Fruit fly (Drosophila melanogaster) Kc167 (cell line): ENCODE measurements around the gene TyrRS.

Experiments
- Myc ChIP-seq: fragments of >200 bp; optimal IDR thresholded peaks from 2 replicates; lab custom pipeline; 2017; ENCODE audit warnings: missing external identifiers
- Sin3A ChIP-seq: fragments of >200 bp; optimal IDR thresholded peaks from 2 replicates; lab custom pipeline; 2018; ENCODE audit warnings: missing external identifiers
- h ChIP-seq: fragments of >200 bp; optimal IDR thresholded peaks from 3 replicates; lab custom pipeline; 2018; ENCODE audit warnings: missing external identifiers
- insv ChIP-seq: fragments of >200 bp; optimal IDR thresholded peaks from 3 replicates; lab custom pipeline; 2018; ENCODE audit warnings: missing external identifiers
- psq ChIP-seq: fragments of >200 bp; optimal IDR thresholded peaks from 2 replicates; lab custom pipeline; 2017; ENCODE audit warnings: missing external identifiers
- ttk ChIP-seq: sonication (Bioruptor generic); optimal IDR thresholded peaks from 2 replicates; lab custom pipeline; 2017; ENCODE audit warnings: missing external identifiers

DNA sequence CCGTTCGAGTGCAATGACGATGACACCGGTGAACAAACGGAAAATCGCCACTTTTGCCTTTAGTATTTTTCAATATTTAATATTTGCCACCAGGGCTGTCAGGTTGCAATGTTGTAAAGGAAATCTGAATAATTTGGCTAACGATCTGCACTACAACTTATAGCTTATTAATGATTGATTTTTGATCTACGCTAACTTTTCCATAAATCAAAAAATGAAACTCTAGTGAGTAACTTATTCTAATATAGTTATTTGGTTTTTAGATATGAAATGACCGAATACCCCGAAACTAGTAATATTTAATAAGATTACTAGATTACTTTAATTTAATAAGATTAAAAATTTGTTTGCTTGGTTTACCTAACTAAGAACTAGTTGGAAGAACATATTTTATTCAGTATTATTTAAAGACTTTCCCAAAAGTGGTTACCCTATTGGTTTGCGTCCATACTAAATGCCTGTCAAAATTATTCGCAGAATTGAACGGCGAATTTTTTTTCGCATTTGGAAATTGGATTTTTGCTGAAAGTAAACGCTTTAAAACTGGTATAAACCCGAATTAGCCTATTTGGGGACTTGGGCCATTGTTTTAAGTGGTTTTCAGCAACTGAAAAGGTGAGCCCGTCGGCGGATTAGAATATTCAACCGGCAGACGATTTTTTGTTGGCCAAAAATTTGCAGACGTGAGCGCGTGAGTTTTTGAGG, 33.1 kb downstream of the TyrRS start, which contains the start of the genes Agpat3 and RAF2:
- TF ChIP-seq psq (lab: Kevin White, UChicago) (no peak), h (no peak), ttk (lab: Kevin White, UChicago) (no peak), Myc (no peak), insv (lab: Kevin White, UChicago) (no peak), Sin3A (lab: Kevin White, UChicago) (no peak)
